Worm (Caenorhabditis elegans): ENCODE data around the gene reps-1.

reps-1 gene

ce11 chrV:18967479-18968056 lies 22.7 kb downstream of the reps-1 start, which contains the start of gene Y39B6A.43 (continued):
- TF ChIP-seq Y79H2A.3 (GFP tag; conservative IDR thresholded peaks at IDR 0.05) (peak; percentile 97), snpc-3.4 (tag; optimal IDR thresholded peaks at IDR 0.05) (peak; percentile 94), tbx-9 (tag; optimal IDR thresholded peaks at IDR 0.05; ENCODE audit: borderline replicate concordance) (no peak), sea-2 (GFP tag; IDR thresholded peaks at IDR 0.05) (peak; percentile 82; the same call in 1 of the 2 replicates), snpc-4 (GFP tag; optimal IDR thresholded peaks at IDR 0.05) (peak; percentile 80), snpc-4 (tag; optimal IDR thresholded peaks at IDR 0.05) (peak; percentile 63 to 88 (median 84)), F37B4.10 (GFP tag; IDR thresholded peaks at IDR 0.05) (peak; percentile 96), die-1 (tag; optimal IDR thresholded peaks at IDR 0.05) (no peak), attf-5 (GFP tag; optimal IDR thresholded peaks at IDR 0.05) (peak; percentile 99), nfya-1 (tag; optimal IDR thresholded peaks at IDR 0.05; ENCODE audit: borderline replicate concordance, insufficient read depth) (no peak)

DNA sequence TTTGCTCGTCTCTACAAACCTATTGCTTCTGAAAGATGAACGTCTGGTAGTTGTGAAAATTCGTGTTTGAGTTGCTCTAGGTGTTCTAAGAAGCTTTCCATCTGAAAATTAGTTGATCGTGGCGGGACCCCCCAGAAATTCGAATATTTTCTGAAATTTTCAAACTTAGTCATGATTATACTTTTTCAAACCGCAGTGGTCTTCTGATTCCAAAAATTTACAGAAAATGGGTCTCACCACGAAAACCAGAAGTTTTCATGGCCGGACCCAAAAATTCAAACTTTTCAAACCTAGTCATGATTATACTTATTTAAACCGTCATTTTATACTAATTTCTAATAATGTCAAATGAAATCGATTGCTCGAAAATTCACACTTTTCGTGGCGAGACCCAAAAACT lies 30.2 kb downstream of the reps-1 start, which contains the start of gene ztf-20:
TSS of gene ztf-20 (minus strand) at position 101 of the 400 bp plus-strand sequence.
- no peak for TF ChIP-seq ztf-22 (GFP tag; optimal IDR thresholded peaks at IDR 0.05)
- no peak for TF ChIP-seq efl-1 (GFP tag; optimal IDR thresholded peaks at IDR 0.05)
- no peak for TF ChIP-seq attf-6 (GFP tag; IDR thresholded peaks at IDR 0.05)
- no peak for TF ChIP-seq ama-1 (optimal IDR thresholded peaks at IDR 0.05)
- TF ChIP-seq ama-1 (GFP tag; optimal IDR thresholded peaks at IDR 0.05) = no peak
- TF ChIP-seq snpc-3.4 (tag; optimal IDR thresholded peaks at IDR 0.05) = no peak
- no peak for TF ChIP-seq bed-1 (GFP tag; IDR thresholded peaks at IDR 0.05)
- no peak for TF ChIP-seq ceh-100 (GFP tag; IDR thresholded peaks at IDR 0.05)
- no peak for TF ChIP-seq hmg-20 (GFP tag; IDR thresholded peaks at IDR 0.05)
- no peak for TF ChIP-seq attf-3 (GFP tag; conservative IDR thresholded peaks at IDR 0.05)
- TF ChIP-seq ztf-25 (GFP tag; IDR thresholded peaks at IDR 0.05) = no peak
- TF ChIP-seq ekl-4 (GFP tag; IDR thresholded peaks at IDR 0.05) = no peak
- TF ChIP-seq nfyb-1 (GFP tag; IDR thresholded peaks at IDR 0.05) = no peak
- no peak for TF ChIP-seq let-607 (tag; optimal IDR thresholded peaks at IDR 0.05)
- TF ChIP-seq mcd-1 (GFP tag; IDR thresholded peaks at IDR 0.05) = no peak
- TF ChIP-seq B0035.1 (tag; optimal IDR thresholded peaks at IDR 0.05) = no peak
- no peak for TF ChIP-seq chd-7 (tag; optimal IDR thresholded peaks at IDR 0.05)
- TF ChIP-seq nhr-90 (tag; optimal IDR thresholded peaks at IDR 0.05) = no peak

DNA sequence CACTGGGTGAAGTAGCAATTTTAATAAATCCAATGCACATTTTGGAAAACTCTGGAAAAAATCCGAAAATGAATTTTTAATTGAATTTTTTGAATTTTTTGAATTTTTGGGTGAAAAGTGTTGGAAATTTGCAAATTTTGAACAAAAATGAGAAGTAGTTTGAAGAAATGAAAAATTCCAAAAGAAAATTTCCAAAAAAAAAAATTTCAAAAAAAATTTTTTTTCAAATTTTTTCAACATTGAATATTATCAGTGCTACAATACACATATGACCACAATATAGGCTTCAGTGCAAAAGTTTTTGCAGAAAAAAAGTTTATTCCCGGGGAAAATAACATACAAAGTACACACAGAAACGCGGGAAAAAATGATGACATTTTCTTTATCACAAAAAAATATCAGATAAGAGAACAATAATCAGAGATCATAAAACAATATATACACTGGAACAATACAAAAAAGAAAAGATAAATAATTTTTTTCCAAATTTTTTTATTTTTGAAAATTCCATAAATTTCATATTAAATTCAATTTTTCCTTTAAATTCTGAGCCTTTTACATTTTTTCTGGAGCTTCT lies 32.9 kb downstream of the reps-1 start, which contains the start of gene hrg-10:
TSS of gene hrg-10 (minus strand) at position 51 of the 577 bp plus-strand sequence.
- no peak for TF ChIP-seq ceh-79 (tag; optimal IDR thresholded peaks at IDR 0.05)
- TF ChIP-seq F55B11.4 (tag; optimal IDR thresholded peaks at IDR 0.05; ENCODE audit: borderline replicate concordance, insufficient read depth) = no peak
- no peak for TF ChIP-seq snpc-1.1 (tag; optimal IDR thresholded peaks at IDR 0.05; ENCODE audit: insufficient read depth)
- TF ChIP-seq ceh-58 (GFP tag; IDR thresholded peaks at IDR 0.05) = no peak
- TF ChIP-seq nhr-120 (GFP tag; IDR thresholded peaks at IDR 0.05) = no peak
- TF ChIP-seq nhr-80 (tag; optimal IDR thresholded peaks at IDR 0.05) = peak; percentile 39
- no peak for TF ChIP-seq dox-1 (GFP tag; IDR thresholded peaks at IDR 0.05)

DNA sequence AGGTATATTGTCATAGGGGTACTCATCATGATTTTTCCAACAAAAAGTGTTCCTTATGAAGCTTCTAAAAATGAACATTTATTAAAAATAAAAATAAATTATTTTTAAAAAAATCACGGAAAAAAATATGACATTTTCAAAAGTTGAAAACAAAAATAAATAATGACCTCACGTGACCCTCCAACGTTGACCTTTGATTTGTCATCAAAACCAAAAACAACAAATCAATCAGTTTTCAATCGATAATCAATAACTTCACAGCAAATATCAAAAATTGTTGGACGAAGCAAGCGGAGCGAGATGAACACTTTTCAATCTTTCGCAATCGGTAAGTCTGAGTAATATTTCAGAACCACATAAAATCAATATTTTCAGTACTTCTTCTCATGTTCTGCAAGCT lies 50.0 kb downstream of the reps-1 start, which contains the start of gene Y80D3A.8:
TSS of gene Y80D3A.8 (plus strand) at position 301 of the 400 bp plus-strand sequence.
- TF ChIP-seq sdz-38 (tag; optimal IDR thresholded peaks at IDR 0.05) = no peak
- TF ChIP-seq bed-2 (GFP tag; IDR thresholded peaks at IDR 0.05) = no peak
- TF ChIP-seq dox-1 (GFP tag; IDR thresholded peaks at IDR 0.05) = no peak
- TF ChIP-seq F57C9.4 (tag; optimal IDR thresholded peaks at IDR 0.05) = no peak
- no peak for TF ChIP-seq nhr-80 (tag; optimal IDR thresholded peaks at IDR 0.05)
- no peak for TF ChIP-seq rec-8 (tag; optimal IDR thresholded peaks at IDR 0.05)
- no peak for TF ChIP-seq madf-8 (GFP tag; conservative IDR thresholded peaks at IDR 0.05)
- no peak for TF ChIP-seq nhr-179 (tag; optimal IDR thresholded peaks at IDR 0.05)
- TF ChIP-seq ZK185.1 (tag; optimal IDR thresholded peaks at IDR 0.05; ENCODE audit: poor library complexity, severe bottlenecking) = no peak
- TF ChIP-seq attf-6 (GFP tag; IDR thresholded peaks at IDR 0.05) = no peak
- no peak for TF ChIP-seq hmg-20 (GFP tag; IDR thresholded peaks at IDR 0.05)
- TF ChIP-seq T07F8.4 (tag; optimal IDR thresholded peaks at IDR 0.05) = no peak
- no peak for TF ChIP-seq fkh-3 (tag; optimal IDR thresholded peaks at IDR 0.05)
- TF ChIP-seq ekl-4 (GFP tag; IDR thresholded peaks at IDR 0.05) = no peak
- no peak for TF ChIP-seq F37B4.10 (GFP tag; IDR thresholded peaks at IDR 0.05)
- TF ChIP-seq ceh-100 (GFP tag; IDR thresholded peaks at IDR 0.05) = no peak

All from whole organism, young adult.